Fruit fly (Drosophila melanogaster): ENCODE data around the gene RFeSP.
A peak's percentile ranks its signal among the peaks of the same experiment; 100 is the strongest.

- TF ChIP-seq lz (GFP tag; optimal IDR thresholded peaks at IDR 0.05) = no peak
- TF ChIP-seq Hr39 (GFP tag; optimal IDR thresholded peaks at IDR 0.05) = no peak
- peak; percentile 82 for TF ChIP-seq CG8119 (GFP tag; IDR thresholded peaks at IDR 0.05)
Observed at dm6 chr2L:1638650-1639549, 24.9 kb upstream of the RFeSP start.

Measured in whole organism, prepupa.